Fruit fly (Drosophila melanogaster) whole organism, embryonic: ENCODE measurements around the gene CG10029.

ENCODE experiments used
- CG12236 ChIP-seq: fragments of 200-800 bp; sonication (Bioruptor generic); optimal IDR thresholded peaks from 2 replicates; lab custom pipeline; 2016; ENCODE audit warnings: missing biosample characterization, missing genetic modification characterization
- CG42726 ChIP-seq: fragments of 200-800 bp; sonication (Bioruptor generic); IDR thresholded peaks from 2 replicates; pipeline ENCODE4 v1.3.6; 2022; ENCODE audit warnings: missing biosample characterization, missing genetic modification characterization; ENCODE audit not compliant: partially characterized antibody
- CG9215 ChIP-seq: fragments of 200-800 bp; sonication (Bioruptor generic); IDR thresholded peaks from 2 replicates; pipeline ENCODE4 v1.3.6; 2022; ENCODE audit warnings: missing biosample characterization, missing genetic modification characterization
- Dfd ChIP-seq, 2 experiments: fragments of >200 bp; optimal IDR thresholded peaks; 2 replicates each; lab custom pipeline; 2017; ENCODE audit warnings: missing biosample characterization in 2 of 2, missing genetic modification characterization in 2 of 2
- Max ChIP-seq: fragments of 200-800 bp; sonication (Bioruptor generic); optimal IDR thresholded peaks from 2 replicates; lab custom pipeline; 2016; ENCODE audit warnings: missing biosample characterization, mild to moderate bottlenecking, missing genetic modification characterization
- fd3F ChIP-seq: fragments of 200-800 bp; sonication (Bioruptor generic); optimal IDR thresholded peaks from 2 replicates; lab custom pipeline; 2018; ENCODE audit warnings: missing biosample characterization, mild to moderate bottlenecking, missing genetic modification characterization, moderate library complexity
- gem ChIP-seq: fragments of 200-800 bp; sonication (Bioruptor generic); optimal IDR thresholded peaks from 2 replicates; lab custom pipeline; 2019; ENCODE audit warnings: missing biosample characterization, mild to moderate bottlenecking, missing genetic modification characterization, moderate library complexity
- nerfin-1 ChIP-seq: fragments of 200-800 bp; sonication (Bioruptor generic); optimal IDR thresholded peaks from 3 replicates; lab custom pipeline; 2019; ENCODE audit warnings: missing biosample characterization, mild to moderate bottlenecking, missing genetic modification characterization, moderate library complexity
- zen ChIP-seq: fragments of 200-800 bp; sonication (Bioruptor generic); optimal IDR thresholded peaks from 3 replicates; lab custom pipeline; 2018; ENCODE audit warnings: missing biosample characterization, mild to moderate bottlenecking, missing genetic modification characterization, moderate library complexity

The CG10029 gene

dm6 chr3R:7274973-7275525 is 42.0 kb downstream of the CG10029 start (continued):
- TF ChIP-seq CG12236 (GFP tag; lab: Kevin White, UChicago) (no peak), zen (tag; lab: Kevin White, UChicago) (no peak), Max (GFP tag; lab: Kevin White, UChicago) (no peak), gem (tag; lab: Kevin White, UChicago) (no peak), Dfd (GFP tag; optimal IDR thresholded peaks at IDR 0.05; lab: Kevin White, UChicago) (peak in 1 of 2 experiments; percentile 69), nerfin-1 (tag; lab: Kevin White, UChicago) (no peak), CG9215 (GFP tag; lab: Robert Waterston, UW) (0 out of 2 replicates have a peak, but pooled peaks have one; percentile 22), fd3F (GFP tag; lab: Kevin White, UChicago) (no peak), CG42726 (GFP tag; lab: Robert Waterston, UW) (no peak)
